Worm (Caenorhabditis elegans): Measurements from ENCODE around the gene C09E10.3.

The C09E10.3 gene

ce11 chrX:991274-991673, at the start of gene C09E10.3, which contains the start of gene dgk-1:
TSS of gene C09E10.3 (minus strand) at chrX:991374.
TSS of gene dgk-1 (minus strand) at chrX:991456.
- TF ChIP-seq fkh-10 (GFP tag; optimal IDR thresholded peaks at IDR 0.05) (no peak), tbx-2 (tag; optimal IDR thresholded peaks at IDR 0.05) (no peak), ztf-11 (tag; optimal IDR thresholded peaks at IDR 0.05) (no peak), fos-1 (tag; optimal IDR thresholded peaks at IDR 0.05) (no peak), unc-39 (tag; optimal IDR thresholded peaks at IDR 0.05) (no peak), fkh-2 (tag; optimal IDR thresholded peaks at IDR 0.05) (no peak), lin-39 (tag; optimal IDR thresholded peaks at IDR 0.05) (no peak), egl-5 (tag; optimal IDR thresholded peaks at IDR 0.05) (no peak), ZK546.5 (tag; optimal IDR thresholded peaks at IDR 0.05) (no peak)

ce11 chrX:1038347-1038746, 47.2 kb upstream of the C09E10.3 start, which contains the start of gene F55A4.7:
TSS of gene F55A4.7 (minus strand) at chrX:1038447.
- TF ChIP-seq aly-2 (tag; optimal IDR thresholded peaks at IDR 0.05) (no peak), daf-12 (tag; optimal IDR thresholded peaks at IDR 0.05) (no peak), ceh-16 (tag; optimal IDR thresholded peaks at IDR 0.05) (no peak), lin-15B (tag; optimal IDR thresholded peaks at IDR 0.05) (no peak), ztf-4 (tag; optimal IDR thresholded peaks at IDR 0.05) (no peak)

- TF ChIP-seq nfya-1 (tag; optimal IDR thresholded peaks at IDR 0.05; ENCODE audit: insufficient read depth) (peak; percentile 66), lin-15B (tag; optimal IDR thresholded peaks at IDR 0.05) (peak; percentile 58), elt-2 (tag; optimal IDR thresholded peaks at IDR 0.05) (peak; percentile 20), snpc-4 (tag; optimal IDR thresholded peaks at IDR 0.05) (peak; percentile 51), ceh-28 (tag; optimal IDR thresholded peaks at IDR 0.05) (peak; percentile 53), pha-4 (tag; optimal IDR thresholded peaks at IDR 0.05) (peak; percentile 50), hmg-11 (tag; optimal IDR thresholded peaks at IDR 0.05) (peak; percentile 64), elt-3 (tag; optimal IDR thresholded peaks at IDR 0.05) (no peak), lin-39 (tag; optimal IDR thresholded peaks at IDR 0.05) (peak; percentile 60), ztf-11 (tag; optimal IDR thresholded peaks at IDR 0.05) (no peak)
Measured at ce11 chrX:1035039-1035598, 43.9 kb upstream of the C09E10.3 start, which contains the start of the genes stau-1 and sec-22. TSS of gene stau-1 (minus strand) at chrX:1035286. TSS of gene sec-22 (plus strand) at chrX:1035548.

ce11 chrX:1030867-1031266, 39.7 kb upstream of the C09E10.3 start:
- TF ChIP-seq daf-12 (tag; optimal IDR thresholded peaks at IDR 0.05) (no peak), nhr-25 (tag; optimal IDR thresholded peaks at IDR 0.05) (no peak), pha-4 (tag; optimal IDR thresholded peaks at IDR 0.05) (no peak), skn-1 (tag; optimal IDR thresholded peaks at IDR 0.05) (no peak), ztf-4 (tag; optimal IDR thresholded peaks at IDR 0.05) (no peak), jun-1 (tag; optimal IDR thresholded peaks at IDR 0.05) (no peak), snpc-4 (tag; optimal IDR thresholded peaks at IDR 0.05) (no peak), ceh-82 (tag; optimal IDR thresholded peaks at IDR 0.05) (no peak)

- TF ChIP-seq aly-2 (tag; optimal IDR thresholded peaks at IDR 0.05) (no peak), skn-1 (tag; optimal IDR thresholded peaks at IDR 0.05) (no peak), nhr-12 (tag; optimal IDR thresholded peaks at IDR 0.05) (no peak), pqm-1 (tag; optimal IDR thresholded peaks at IDR 0.05) (no peak), elt-1 (tag; optimal IDR thresholded peaks at IDR 0.05) (no peak), sea-2 (GFP tag; optimal IDR thresholded peaks at IDR 0.05) (no peak), lin-15B (tag; optimal IDR thresholded peaks at IDR 0.05) (no peak), ama-1 (optimal IDR thresholded peaks at IDR 0.05) (no peak), mml-1 (tag; optimal IDR thresholded peaks at IDR 0.05) (no peak), unc-62 (GFP tag; optimal IDR thresholded peaks at IDR 0.05) (no peak), daf-12 (tag; optimal IDR thresholded peaks at IDR 0.05) (no peak), unc-39 (tag; optimal IDR thresholded peaks at IDR 0.05) (no peak), zag-1 (tag; optimal IDR thresholded peaks at IDR 0.05) (no peak), nhr-28 (tag; optimal IDR thresholded peaks at IDR 0.05) (no peak), nhr-76 (tag; optimal IDR thresholded peaks at IDR 0.05) (no peak), eor-1 (tag; optimal IDR thresholded peaks at IDR 0.05) (no peak)
Measured at ce11 chrX:1027370-1027769, 36.2 kb upstream of the C09E10.3 start.
